Worm (Caenorhabditis elegans) whole organism, mixed stage, embryonic: ENCODE measurements around the gene Y66D12A.1.

Experiments
- M03D4.4 ChIP-seq: sonication (generic microtip); optimal IDR thresholded peaks from 2 replicates; lab custom pipeline; 2017; ENCODE audit warnings: mild to moderate bottlenecking, missing genetic modification characterization, missing compliant biosample characterization
- bed-3 ChIP-seq: fragments of 200-800 bp; sonication (Bioruptor generic); optimal IDR thresholded peaks from 3 replicates; lab custom pipeline; 2018; ENCODE audit warnings: mild to moderate bottlenecking, missing genetic modification characterization, moderate library complexity, missing compliant biosample characterization
- blmp-1 ChIP-seq: fragments of 150-350 bp; optimal IDR thresholded peaks from 2 replicates; lab custom pipeline; 2014; ENCODE audit warnings: missing biosample characterization, missing genetic modification characterization
- ceh-39 ChIP-seq: fragments of 150-350 bp; optimal IDR thresholded peaks from 2 replicates; lab custom pipeline; 2014; ENCODE audit warnings: missing biosample characterization, missing genetic modification characterization
- ceh-83 ChIP-seq: fragments of 200-800 bp; sonication (Bioruptor generic); optimal IDR thresholded peaks from 2 replicates; lab custom pipeline; 2018; ENCODE audit warnings: mild to moderate bottlenecking, missing genetic modification characterization, missing compliant biosample characterization
- ces-1 ChIP-seq: fragments of 150-350 bp; optimal IDR thresholded peaks from 2 replicates; lab custom pipeline; 2014; ENCODE audit warnings: missing biosample characterization, missing genetic modification reagents, missing genetic modification characterization
- cnd-1 ChIP-seq: fragments of 200-800 bp; sonication (Bioruptor generic); optimal IDR thresholded peaks from 2 replicates; lab custom pipeline; 2018; ENCODE audit warnings: mild to moderate bottlenecking, missing genetic modification characterization, missing compliant biosample characterization
- drap-1 ChIP-seq: fragments of 200-800 bp; sonication (Bioruptor generic); optimal IDR thresholded peaks from 3 replicates; lab custom pipeline; 2018; ENCODE audit warnings: mild to moderate bottlenecking, missing genetic modification characterization, missing compliant biosample characterization
- elt-1 ChIP-seq: sonication (generic microtip); optimal IDR thresholded peaks from 2 replicates; lab custom pipeline; 2017; ENCODE audit warnings: missing genetic modification characterization, mild to moderate bottlenecking, missing compliant biosample characterization, antibody characterized with exemption, moderate library complexity, borderline replicate concordance; ENCODE audit not compliant: insufficient read depth
- flh-1 ChIP-seq: fragments of 200-800 bp; sonication (Bioruptor generic); optimal IDR thresholded peaks from 2 replicates; lab custom pipeline; 2018; ENCODE audit warnings: mild to moderate bottlenecking, missing genetic modification characterization, moderate library complexity, missing compliant biosample characterization
- lin-13 ChIP-seq: fragments of 150-350 bp; optimal IDR thresholded peaks from 2 replicates; lab custom pipeline; 2014; ENCODE audit warnings: missing biosample characterization, missing genetic modification characterization
- lin-32 ChIP-seq: fragments of 200-800 bp; sonication (Bioruptor generic); optimal IDR thresholded peaks from 2 replicates; lab custom pipeline; 2018; ENCODE audit warnings: mild to moderate bottlenecking, missing genetic modification characterization, missing compliant biosample characterization
- lsy-2 ChIP-seq: fragments of 150-350 bp; optimal IDR thresholded peaks from 2 replicates; lab custom pipeline; 2014; ENCODE audit warnings: missing biosample characterization, missing genetic modification characterization
- mep-1 ChIP-seq: fragments of 150-350 bp; optimal IDR thresholded peaks from 2 replicates; lab custom pipeline; 2017; ENCODE audit warnings: missing biosample characterization, missing genetic modification reagents, missing genetic modification characterization, inconsistent platforms
- mls-2 ChIP-seq: sonication (generic microtip); optimal IDR thresholded peaks from 2 replicates; lab custom pipeline; 2016; ENCODE audit warnings: mild to moderate bottlenecking, missing genetic modification characterization, moderate library complexity, missing compliant biosample characterization
- nhr-12 ChIP-seq: fragments of 150-350 bp; optimal IDR thresholded peaks from 2 replicates; lab custom pipeline; 2014; ENCODE audit warnings: missing biosample characterization, missing genetic modification characterization
- nhr-2 ChIP-seq: fragments of 150-350 bp; optimal IDR thresholded peaks from 2 replicates; lab custom pipeline; 2014; ENCODE audit warnings: missing biosample characterization, missing genetic modification characterization
- nhr-237 ChIP-seq: fragments of 150-350 bp; optimal IDR thresholded peaks from 2 replicates; lab custom pipeline; 2014; ENCODE audit warnings: missing biosample characterization, missing genetic modification characterization
- nhr-28 ChIP-seq: fragments of 150-350 bp; optimal IDR thresholded peaks from 2 replicates; lab custom pipeline; 2014; ENCODE audit warnings: missing biosample characterization, missing genetic modification characterization
- nhr-76 ChIP-seq: sonication (generic microtip); optimal IDR thresholded peaks from 2 replicates; lab custom pipeline; 2017; ENCODE audit warnings: missing biosample characterization, missing genetic modification characterization
- pha-4 ChIP-seq: fragments of 150-350 bp; optimal IDR thresholded peaks from 2 replicates; lab custom pipeline; 2018; ENCODE audit warnings: missing biosample characterization, missing genetic modification reagents, missing genetic modification characterization
- sem-2 ChIP-seq: fragments of 200-800 bp; sonication (Bioruptor generic); optimal IDR thresholded peaks from 2 replicates; lab custom pipeline; 2018; ENCODE audit warnings: mild to moderate bottlenecking, missing genetic modification characterization, missing compliant biosample characterization
- snpc-4 ChIP-seq: fragments of 150-350 bp; optimal IDR thresholded peaks from 2 replicates; lab custom pipeline; 2014; ENCODE audit warnings: missing biosample characterization, missing genetic modification characterization
- sptf-1 ChIP-seq: sonication (generic microtip); optimal IDR thresholded peaks from 2 replicates; lab custom pipeline; 2017; ENCODE audit warnings: mild to moderate bottlenecking, missing genetic modification characterization, moderate library complexity, missing compliant biosample characterization
- tbx-8 ChIP-seq: fragments of 200-800 bp; sonication (Bioruptor generic); optimal IDR thresholded peaks from 2 replicates; lab custom pipeline; 2018; ENCODE audit warnings: mild to moderate bottlenecking, missing genetic modification characterization, moderate library complexity, missing compliant biosample characterization
- unc-120 ChIP-seq: sonication (generic microtip); optimal IDR thresholded peaks from 2 replicates; lab custom pipeline; 2017; ENCODE audit warnings: missing genetic modification characterization, missing compliant biosample characterization; ENCODE audit not compliant: poor library complexity, severe bottlenecking
- unc-62 ChIP-seq: fragments of 150-350 bp; optimal IDR thresholded peaks from 2 replicates; lab custom pipeline; 2014; ENCODE audit warnings: missing biosample characterization, missing genetic modification reagents, missing genetic modification characterization

The Y66D12A.1 gene

DNA sequence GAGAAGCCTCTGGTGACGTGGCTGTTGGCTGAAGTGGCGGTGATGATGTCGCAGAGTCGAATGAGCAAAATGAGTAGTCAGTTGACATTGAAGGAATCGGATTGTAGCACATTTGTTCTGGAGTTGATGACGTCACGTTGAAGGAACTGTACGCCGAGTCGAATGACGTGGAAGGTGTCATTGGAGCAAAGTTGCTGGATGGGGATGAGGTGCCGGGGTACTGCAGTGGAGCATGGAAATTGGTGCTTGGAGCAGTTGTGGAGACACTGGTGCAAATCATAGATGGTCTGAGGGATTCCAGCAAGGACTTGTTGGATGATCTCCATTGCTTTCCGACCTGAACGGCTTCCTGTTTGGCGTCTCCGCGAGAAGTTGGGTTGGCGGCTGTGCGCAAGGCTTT lies 25.5 kb downstream of the Y66D12A.1 start:
- TF ChIP-seq sem-2 (GFP tag; lab: Kevin White, UChicago) (no peak), pha-4 (tag; lab: Kevin White, UChicago) (no peak)

DNA sequence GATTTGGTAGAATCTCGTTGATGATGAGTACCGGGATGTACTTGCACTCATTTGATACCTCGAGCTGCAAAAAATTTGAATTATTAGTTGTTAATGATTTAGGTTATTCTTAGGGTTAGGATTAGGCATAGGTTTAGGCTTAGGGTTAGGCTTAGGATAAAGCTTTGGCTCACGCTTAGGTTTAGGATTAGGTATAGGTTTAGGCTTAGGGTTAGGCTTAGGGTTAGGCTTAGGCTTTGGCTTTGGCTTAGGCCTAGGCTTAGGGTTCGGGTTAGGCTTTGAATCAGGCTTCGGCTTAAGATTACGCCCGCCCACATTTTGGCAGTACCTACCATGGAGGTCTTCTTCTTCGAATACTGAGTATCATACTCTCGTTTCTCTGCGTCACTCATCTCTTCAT lies 27.0 kb downstream of the Y66D12A.1 start:
- TF ChIP-seq lsy-2 (tag; lab: Kevin White, UChicago) (no peak), drap-1 (no peak), unc-62 (GFP tag; lab: Kevin White, UChicago) (no peak), M03D4.4 (tag; lab: Kevin White, UChicago) (no peak), pha-4 (tag; lab: Kevin White, UChicago) (no peak), nhr-76 (tag; lab: Kevin White, UChicago) (no peak), nhr-2 (tag; lab: Kevin White, UChicago) (no peak), ceh-83 (GFP tag; lab: Kevin White, UChicago) (no peak), lin-13 (tag; lab: Kevin White, UChicago) (no peak), nhr-237 (tag; lab: Kevin White, UChicago) (no peak), sem-2 (GFP tag; lab: Kevin White, UChicago) (no peak), sptf-1 (no peak), ceh-39 (tag; lab: Kevin White, UChicago) (no peak), tbx-8 (no peak), nhr-28 (no peak), mep-1 (tag; lab: Kevin White, UChicago) (no peak), blmp-1 (tag; lab: Kevin White, UChicago) (no peak), unc-120 (no peak)

DNA sequence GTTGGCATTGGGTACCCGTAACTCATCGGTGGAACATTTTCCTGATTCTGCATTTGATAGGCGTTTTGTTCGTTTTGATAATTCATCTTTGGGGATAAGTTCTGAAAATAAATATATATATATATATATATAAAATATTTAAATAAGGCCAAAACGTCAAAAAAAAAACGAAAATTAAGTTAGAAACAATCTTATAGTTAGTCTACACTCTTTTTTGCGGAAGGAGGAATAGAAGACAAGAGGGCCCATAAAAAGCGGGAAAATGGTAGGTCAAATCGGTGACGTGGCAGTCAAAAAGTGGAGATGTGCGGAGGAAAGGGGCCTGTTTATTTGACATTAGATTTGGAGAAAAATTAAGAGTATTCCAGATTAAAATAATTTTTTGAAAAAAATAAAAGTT lies 28.8 kb downstream of the Y66D12A.1 start, which contains the start of gene tbx-33:
TSS of gene tbx-33 (minus strand) at position 101 of the 400 bp plus-strand sequence.
- TF ChIP-seq blmp-1 (tag; lab: Kevin White, UChicago), result no peak
- TF ChIP-seq mep-1 (tag; lab: Kevin White, UChicago), result no peak
- no peak for TF ChIP-seq ceh-83 (GFP tag; lab: Kevin White, UChicago)
- TF ChIP-seq unc-120, result no peak
- no peak for TF ChIP-seq nhr-237 (tag; lab: Kevin White, UChicago)
- no peak for TF ChIP-seq mls-2 (tag; lab: Kevin White, UChicago)
- TF ChIP-seq ces-1 (GFP tag; lab: Kevin White, UChicago), result no peak
- no peak for TF ChIP-seq pha-4 (tag; lab: Kevin White, UChicago)
- no peak for TF ChIP-seq lin-32 (GFP tag; lab: Kevin White, UChicago)
- TF ChIP-seq drap-1, result no peak
- TF ChIP-seq ceh-39 (tag; lab: Kevin White, UChicago), result no peak
- no peak for TF ChIP-seq flh-1 (GFP tag; lab: Kevin White, UChicago)
- no peak for TF ChIP-seq nhr-12 (tag; lab: Kevin White, UChicago)
- TF ChIP-seq sem-2 (GFP tag; lab: Kevin White, UChicago), result no peak

DNA sequence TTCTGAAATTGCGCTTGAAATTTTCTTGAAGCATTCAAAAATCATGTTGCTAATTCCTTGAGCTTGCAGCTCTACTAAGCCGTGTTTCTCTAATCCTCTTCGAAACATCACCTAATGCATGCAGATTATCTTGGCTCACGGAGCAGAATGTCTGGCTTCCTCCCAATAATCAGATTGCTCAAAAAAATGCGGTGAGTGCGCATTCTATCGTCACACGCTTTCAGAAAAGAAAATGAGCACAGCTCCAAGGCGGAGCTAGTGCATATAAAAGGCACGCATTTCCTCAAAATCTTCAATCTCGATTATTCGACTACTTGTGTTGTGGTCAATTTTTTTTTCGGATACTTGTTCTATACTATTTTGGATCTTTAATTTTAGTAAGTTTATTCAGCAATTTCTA lies 33.4 kb downstream of the Y66D12A.1 start:
- peak; percentile 73 for TF ChIP-seq ces-1 (GFP tag; lab: Kevin White, UChicago)
- no peak for TF ChIP-seq blmp-1 (tag; lab: Kevin White, UChicago)
- no peak for TF ChIP-seq snpc-4 (tag; lab: Kevin White, UChicago)
- no peak for TF ChIP-seq elt-1 (tag; lab: Kevin White, UChicago)
- no peak for TF ChIP-seq nhr-76 (tag; lab: Kevin White, UChicago)
- TF ChIP-seq cnd-1, result no peak
- TF ChIP-seq unc-62 (GFP tag; lab: Kevin White, UChicago), result no peak
- no peak for TF ChIP-seq M03D4.4 (tag; lab: Kevin White, UChicago)
- no peak for TF ChIP-seq pha-4 (tag; lab: Kevin White, UChicago)

DNA sequence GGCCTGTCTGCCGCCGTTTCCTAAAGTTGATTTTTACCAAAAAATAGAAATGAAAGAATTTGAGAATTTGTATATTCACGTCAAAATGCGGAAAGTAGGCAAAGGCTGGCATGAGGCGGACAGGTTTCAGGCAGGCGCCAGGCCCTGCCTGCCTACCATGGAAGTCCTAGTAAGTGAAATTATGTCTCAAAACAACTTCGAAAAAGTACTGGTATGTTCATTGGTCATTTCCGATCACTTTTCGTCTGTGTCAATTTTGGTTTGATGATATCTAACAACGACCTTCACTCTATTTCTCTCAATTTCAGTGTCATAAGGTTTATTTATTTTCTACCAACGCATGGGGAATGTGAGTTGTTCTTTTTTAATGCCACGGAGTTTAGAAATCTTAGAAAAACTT lies 42.2 kb downstream of the Y66D12A.1 start, which contains the start of gene faah-6:
TSS of gene faah-6 (plus strand) at position 301 of the 400 bp plus-strand sequence.
- no peak for TF ChIP-seq bed-3 (GFP tag; lab: Kevin White, UChicago)
- TF ChIP-seq mls-2 (tag; lab: Kevin White, UChicago), result no peak
- TF ChIP-seq nhr-12 (tag; lab: Kevin White, UChicago), result no peak
- TF ChIP-seq cnd-1, result no peak
- TF ChIP-seq lsy-2 (tag; lab: Kevin White, UChicago), result no peak
- TF ChIP-seq nhr-28, result no peak
- no peak for TF ChIP-seq flh-1 (GFP tag; lab: Kevin White, UChicago)
- no peak for TF ChIP-seq blmp-1 (tag; lab: Kevin White, UChicago)
- no peak for TF ChIP-seq lin-13 (tag; lab: Kevin White, UChicago)

DNA sequence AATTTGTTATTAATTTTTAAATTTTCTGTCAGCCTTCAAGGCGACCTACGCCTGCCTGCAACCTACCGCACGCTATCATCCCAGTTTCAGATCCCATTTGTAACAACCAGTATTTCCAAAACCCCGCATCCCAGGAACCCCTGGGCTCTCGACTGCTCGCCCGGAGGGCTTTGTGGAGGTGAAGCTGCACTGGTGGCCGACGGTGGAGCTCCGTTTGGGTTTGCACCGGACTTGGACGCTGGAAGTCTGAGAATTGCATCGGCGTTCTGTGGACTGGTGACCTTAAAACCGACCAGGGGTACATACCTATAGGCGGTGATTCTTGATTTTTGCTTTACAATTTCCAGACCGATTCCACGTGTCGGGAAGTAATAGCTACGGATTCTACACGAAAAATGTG lies 43.5 kb downstream of the Y66D12A.1 start:
- TF ChIP-seq nhr-2 (tag; lab: Kevin White, UChicago) (no peak), pha-4 (tag; lab: Kevin White, UChicago) (no peak), mep-1 (tag; lab: Kevin White, UChicago) (no peak), snpc-4 (tag; lab: Kevin White, UChicago) (no peak), lsy-2 (tag; lab: Kevin White, UChicago) (no peak)
